Worm (Caenorhabditis elegans) whole organism, early embryonic: ENCODE data around the gene twk-12.

ENCODE experiments used
- B0310.2 ChIP-seq: sonication (generic microtip); optimal IDR thresholded peaks from 2 replicates; lab custom pipeline; 2016; ENCODE audit warnings: mild to moderate bottlenecking, missing genetic modification characterization, missing compliant biosample characterization
- aly-1 ChIP-seq: sonication (generic microtip); optimal IDR thresholded peaks from 2 replicates; lab custom pipeline; 2016; ENCODE audit warnings: missing genetic modification characterization, missing compliant biosample characterization
- ama-1 ChIP-seq: fragments of 150-350 bp; optimal IDR thresholded peaks from 2 replicates; lab custom pipeline; 2014
- ets-7 ChIP-seq: sonication (generic microtip); optimal IDR thresholded peaks from 2 replicates; lab custom pipeline; 2016; ENCODE audit warnings: missing genotype, missing genetic modification characterization, missing compliant biosample characterization
- flt-1 ChIP-seq: fragments of 200-800 bp; sonication (Bioruptor generic); IDR thresholded peaks from 2 replicates; pipeline ENCODE4 v1.3.6; 2022; ENCODE audit warnings: missing genetic modification characterization, missing compliant biosample characterization
- hmbx-1 ChIP-seq: sonication (generic microtip); optimal IDR thresholded peaks from 2 replicates; lab custom pipeline; 2016; ENCODE audit warnings: mild to moderate bottlenecking, missing genetic modification characterization, missing compliant biosample characterization
- hmg-4 ChIP-seq: fragments of 200-800 bp; sonication (Bioruptor generic); optimal IDR thresholded peaks from 2 replicates; lab custom pipeline; 2018; ENCODE audit warnings: mild to moderate bottlenecking, missing genetic modification characterization, missing compliant biosample characterization
- hnd-1 ChIP-seq: sonication (generic microtip); optimal IDR thresholded peaks from 2 replicates; lab custom pipeline; 2016; ENCODE audit warnings: missing genetic modification characterization, missing compliant biosample characterization
- pes-1 ChIP-seq: fragments of 200-800 bp; sonication (Bioruptor generic); IDR thresholded peaks from 2 replicates; pipeline ENCODE4 v1.3.6; 2022; ENCODE audit warnings: missing genetic modification reagents, missing genetic modification characterization, missing compliant biosample characterization
- sea-1 ChIP-seq: fragments of 200-800 bp; sonication (Bioruptor generic); conservative IDR thresholded peaks from 2 replicates; pipeline ENCODE4 v1.3.6; 2022; ENCODE audit warnings: missing genetic modification characterization, missing compliant biosample characterization
- tbx-37 ChIP-seq: fragments of 200-800 bp; sonication (Bioruptor generic); conservative IDR thresholded peaks from 2 replicates; pipeline ENCODE4 v1.3.6; 2022; ENCODE audit warnings: missing genetic modification reagents, missing genetic modification characterization, missing compliant biosample characterization
- tra-4 ChIP-seq: sonication (generic microtip); optimal IDR thresholded peaks from 2 replicates; lab custom pipeline; 2017; ENCODE audit warnings: missing genetic modification characterization, missing compliant biosample characterization

ce11 chrV:10664271-10664670 lies 3.1 kb upstream of the twk-12 start:
- TF ChIP-seq hmg-4 (GFP tag; lab: Kevin White, UChicago) (no peak), hnd-1 (tag; lab: Kevin White, UChicago) (no peak), B0310.2 (no peak), ets-7 (tag; lab: Kevin White, UChicago) (no peak), tra-4 (no peak), pes-1 (GFP tag; lab: Robert Waterston, UW) (no peak), flt-1 (GFP tag; lab: Robert Waterston, UW) (no peak), hmbx-1 (tag; lab: Kevin White, UChicago) (no peak), ama-1 (lab: Kevin White, UChicago) (no peak), tbx-37 (no peak), sea-1 (GFP tag; lab: Robert Waterston, UW) (no peak), aly-1 (tag; lab: Kevin White, UChicago) (no peak)
